Fruit fly (Drosophila melanogaster) whole organism, embryonic: ENCODE results near the gene Dif.

ENCODE experiments used
- ATbp ChIP-seq: fragments of 200-800 bp; sonication (Bioruptor generic); optimal IDR thresholded peaks from 2 replicates; lab custom pipeline; 2017; ENCODE audit warnings: missing biosample characterization, mild to moderate bottlenecking, missing genetic modification characterization, missing genetic modification reagents
- Asciz ChIP-seq: fragments of 200-800 bp; sonication (Bioruptor generic); optimal IDR thresholded peaks from 2 replicates; lab custom pipeline; 2017; ENCODE audit warnings: missing biosample characterization, mild to moderate bottlenecking, missing genetic modification characterization, missing genetic modification reagents
- Atf3 ChIP-seq: fragments of 200-800 bp; sonication (Bioruptor generic); optimal IDR thresholded peaks from 3 replicates; lab custom pipeline; 2016; ENCODE audit warnings: missing biosample characterization, missing genetic modification characterization
- C15 ChIP-seq: fragments of 200-800 bp; sonication (Bioruptor generic); IDR thresholded peaks from 3 replicates; pipeline ENCODE4 v1.3.6; 2022; ENCODE audit warnings: missing biosample characterization, missing genetic modification characterization
- CG10147 ChIP-seq: fragments of 200-800 bp; sonication (Bioruptor generic); optimal IDR thresholded peaks from 2 replicates; lab custom pipeline; 2019; ENCODE audit warnings: missing biosample characterization, mild to moderate bottlenecking, missing genetic modification characterization, moderate library complexity
- CG10979 ChIP-seq: fragments of 200-800 bp; sonication (Bioruptor generic); optimal IDR thresholded peaks from 2 replicates; lab custom pipeline; 2018; ENCODE audit warnings: missing biosample characterization, mild to moderate bottlenecking, missing genetic modification characterization, moderate library complexity
- CG11398 ChIP-seq: fragments of 200-800 bp; sonication (Bioruptor generic); optimal IDR thresholded peaks from 2 replicates; lab custom pipeline; 2016; ENCODE audit warnings: missing biosample characterization, missing genetic modification characterization
- CG11696 ChIP-seq: fragments of 200-800 bp; sonication (Bioruptor generic); IDR thresholded peaks from 2 replicates; pipeline ENCODE4 v1.3.6; 2022; ENCODE audit warnings: missing biosample characterization, missing genetic modification characterization
- CG12236 ChIP-seq: fragments of 200-800 bp; sonication (Bioruptor generic); optimal IDR thresholded peaks from 2 replicates; lab custom pipeline; 2016; ENCODE audit warnings: missing biosample characterization, missing genetic modification characterization
- CG1233 ChIP-seq: fragments of 200-800 bp; sonication (Bioruptor generic); optimal IDR thresholded peaks from 4 replicates; lab custom pipeline; 2018; ENCODE audit warnings: missing biosample characterization, mild to moderate bottlenecking, missing genetic modification characterization
- CG12659 ChIP-seq: fragments of 200-800 bp; sonication (Bioruptor generic); optimal IDR thresholded peaks from 3 replicates; lab custom pipeline; 2017; ENCODE audit warnings: mild to moderate bottlenecking, missing biosample characterization, missing genetic modification reagents, missing genetic modification characterization
- CG13123 ChIP-seq: fragments of 200-800 bp; sonication (Bioruptor generic); optimal IDR thresholded peaks from 2 replicates; lab custom pipeline; 2016; ENCODE audit warnings: missing biosample characterization, missing genetic modification characterization
- CG15073 ChIP-seq: fragments of 200-800 bp; sonication (Bioruptor generic); optimal IDR thresholded peaks from 2 replicates; lab custom pipeline; 2016; ENCODE audit warnings: missing biosample characterization, missing genetic modification characterization
- CG18619 ChIP-seq: fragments of 200-800 bp; sonication (Bioruptor generic); optimal IDR thresholded peaks from 3 replicates; lab custom pipeline; 2017; ENCODE audit warnings: missing biosample characterization, mild to moderate bottlenecking, missing genetic modification characterization
- CG30020 ChIP-seq: fragments of 200-800 bp; optimal IDR thresholded peaks from 2 replicates; lab custom pipeline; 2019; ENCODE audit warnings: missing biosample characterization, mild to moderate bottlenecking, missing genetic modification characterization, moderate library complexity
- CG32772 ChIP-seq: fragments of 200-800 bp; sonication (Bioruptor generic); IDR thresholded peaks from 2 replicates; pipeline ENCODE4 v1.3.6; 2022; ENCODE audit warnings: missing biosample characterization, missing genetic modification characterization
- CG7372 ChIP-seq: fragments of 200-800 bp; sonication (Bioruptor generic); IDR thresholded peaks from 2 replicates; pipeline ENCODE4 v1.3.6; 2022; ENCODE audit warnings: missing biosample characterization, missing genetic modification characterization
- CG8089 ChIP-seq: fragments of 200-800 bp; sonication (Bioruptor generic); optimal IDR thresholded peaks from 3 replicates; lab custom pipeline; 2016; ENCODE audit warnings: missing biosample characterization, missing genetic modification characterization
- CG9727 ChIP-seq: fragments of 200-800 bp; sonication (Bioruptor generic); optimal IDR thresholded peaks from 3 replicates; lab custom pipeline; 2017; ENCODE audit warnings: missing biosample characterization, mild to moderate bottlenecking, missing genetic modification characterization
- CHES-1-like ChIP-seq: fragments of 200-800 bp; sonication (Bioruptor generic); optimal IDR thresholded peaks from 2 replicates; lab custom pipeline; 2016; ENCODE audit warnings: missing biosample characterization, missing genetic modification characterization
- Camta ChIP-seq: fragments of 200-800 bp; sonication (Bioruptor generic); optimal IDR thresholded peaks from 2 replicates; lab custom pipeline; 2016; ENCODE audit warnings: missing biosample characterization, missing genetic modification characterization
- CoRest ChIP-seq: fragments of 200-800 bp; sonication (Bioruptor generic); optimal IDR thresholded peaks from 3 replicates; lab custom pipeline; 2018; ENCODE audit warnings: missing biosample characterization, mild to moderate bottlenecking, missing genetic modification characterization, moderate library complexity
- D19A ChIP-seq: fragments of 200-800 bp; optimal IDR thresholded peaks from 3 replicates; lab custom pipeline; 2019; ENCODE audit warnings: missing biosample characterization, mild to moderate bottlenecking, missing genetic modification characterization, moderate library complexity
- Dip3 ChIP-seq: fragments of 200-800 bp; sonication (Bioruptor generic); optimal IDR thresholded peaks from 3 replicates; lab custom pipeline; 2016; ENCODE audit warnings: missing biosample characterization, missing genetic modification characterization
- Eip74EF ChIP-seq, 2 experiments: fragments of 200-800 bp in 1 of 2; fragments of >200 bp in 1 of 2; sonication (Bioruptor generic) in 1 of 2; optimal IDR thresholded peaks; 2 replicates each; lab custom pipeline; 2017 to 2019; ENCODE audit warnings: missing biosample characterization in 2 of 2, missing genetic modification characterization in 2 of 2, mild to moderate bottlenecking in 1 of 2, moderate library complexity in 1 of 2
- Fer3 ChIP-seq: fragments of 200-800 bp; sonication (Bioruptor generic); optimal IDR thresholded peaks from 2 replicates; lab custom pipeline; 2018; ENCODE audit warnings: missing biosample characterization, mild to moderate bottlenecking, missing genetic modification characterization, moderate library complexity
- HLH54F ChIP-seq: fragments of 200-800 bp; sonication (Bioruptor generic); optimal IDR thresholded peaks from 3 replicates; lab custom pipeline; 2016; ENCODE audit warnings: missing biosample characterization, missing genetic modification characterization
- HLHmδ ChIP-seq: fragments of 200-800 bp; sonication (Bioruptor generic); optimal IDR thresholded peaks from 2 replicates; lab custom pipeline; 2018; ENCODE audit warnings: missing biosample characterization, mild to moderate bottlenecking, missing genetic modification characterization, moderate library complexity
- Hr51 ChIP-seq, 2 experiments: fragments of 200-800 bp; sonication (Bioruptor generic); optimal IDR thresholded peaks; 2 replicates in 1 of 2; 3 replicates in 1 of 2; lab custom pipeline; 2016 to 2018; ENCODE audit warnings: missing biosample characterization in 2 of 2, missing genetic modification characterization in 2 of 2, mild to moderate bottlenecking in 1 of 2, moderate library complexity in 1 of 2
- Med ChIP-seq: fragments of 200-800 bp; sonication (Bioruptor generic); peaks from one replicate; lab custom pipeline; 2016; ENCODE audit warnings: missing biosample characterization, missing genetic modification characterization, mild to moderate bottlenecking, inconsistent platforms, moderate library complexity
- PHDP ChIP-seq: fragments of 200-800 bp; sonication (Bioruptor generic); optimal IDR thresholded peaks from 3 replicates; lab custom pipeline; 2018; ENCODE audit warnings: missing biosample characterization, mild to moderate bottlenecking, missing genetic modification characterization, moderate library complexity
- Sry-δ ChIP-seq: fragments of 200-800 bp; sonication (Bioruptor generic); optimal IDR thresholded peaks from 2 replicates; lab custom pipeline; 2016; ENCODE audit warnings: missing biosample characterization, missing genetic modification characterization
- Ssrp ChIP-seq: fragments of 200-800 bp; sonication (Bioruptor generic); optimal IDR thresholded peaks from 2 replicates; lab custom pipeline; 2018; ENCODE audit warnings: missing biosample characterization, mild to moderate bottlenecking, missing genetic modification characterization, moderate library complexity
- ac ChIP-seq: fragments of 200-800 bp; sonication (Bioruptor generic); optimal IDR thresholded peaks from 3 replicates; lab custom pipeline; 2017; ENCODE audit warnings: missing biosample characterization, mild to moderate bottlenecking, missing genetic modification characterization
- cad ChIP-seq: fragments of >200 bp; optimal IDR thresholded peaks from 2 replicates; lab custom pipeline; 2017; ENCODE audit warnings: missing biosample characterization, missing genetic modification characterization
- gsb-n ChIP-seq: fragments of 200-800 bp; sonication (Bioruptor generic); optimal IDR thresholded peaks from 3 replicates; lab custom pipeline; 2018; ENCODE audit warnings: missing biosample characterization, mild to moderate bottlenecking, missing genetic modification characterization
- jumu ChIP-seq: fragments of 200-800 bp; sonication (Bioruptor generic); optimal IDR thresholded peaks from 3 replicates; lab custom pipeline; 2016; ENCODE audit warnings: missing biosample characterization, missing genetic modification characterization
- knrl ChIP-seq: fragments of 200-800 bp; sonication (Bioruptor generic); IDR thresholded peaks from 3 replicates; pipeline ENCODE4 v1.3.6; 2022; ENCODE audit warnings: missing biosample characterization, missing genetic modification characterization; ENCODE audit not compliant: partially characterized antibody
- p53 ChIP-seq: fragments of 200-800 bp; sonication (Bioruptor generic); optimal IDR thresholded peaks from 2 replicates; lab custom pipeline; 2016; ENCODE audit warnings: missing biosample characterization, missing genetic modification characterization
- pho ChIP-seq: fragments of 200-800 bp; sonication (Bioruptor generic); optimal IDR thresholded peaks from 2 replicates; lab custom pipeline; 2016; ENCODE audit warnings: missing biosample characterization, missing genetic modification characterization
- pros ChIP-seq: fragments of 200-800 bp; sonication (Bioruptor generic); optimal IDR thresholded peaks from 3 replicates; lab custom pipeline; 2019; ENCODE audit warnings: missing biosample characterization, mild to moderate bottlenecking, missing genetic modification characterization, moderate library complexity
- pzg ChIP-seq: fragments of 200-800 bp; sonication (Bioruptor generic); optimal IDR thresholded peaks from 3 replicates; lab custom pipeline; 2018; ENCODE audit warnings: missing biosample characterization, mild to moderate bottlenecking, missing genetic modification characterization, moderate library complexity
- rib ChIP-seq: fragments of 200-800 bp; sonication (Bioruptor generic); IDR thresholded peaks from 2 replicates; pipeline ENCODE4 v1.3.6; 2022; ENCODE audit warnings: missing biosample characterization, missing genetic modification characterization
- salm ChIP-seq: fragments of 200-800 bp; sonication (Bioruptor generic); optimal IDR thresholded peaks from 2 replicates; lab custom pipeline; 2018; ENCODE audit warnings: missing biosample characterization, mild to moderate bottlenecking, missing genetic modification characterization
- sqz ChIP-seq: fragments of 200-800 bp; sonication (Bioruptor generic); optimal IDR thresholded peaks from 3 replicates; lab custom pipeline; 2018; ENCODE audit warnings: missing biosample characterization, mild to moderate bottlenecking, missing genetic modification characterization
- tgo ChIP-seq: fragments of 200-800 bp; sonication (Bioruptor generic); IDR thresholded peaks from 3 replicates; pipeline ENCODE4 v1.3.6; 2022; ENCODE audit warnings: missing biosample characterization, missing genetic modification characterization
- wek ChIP-seq: fragments of 200-800 bp; sonication (Bioruptor generic); optimal IDR thresholded peaks from 3 replicates; lab custom pipeline; 2018; ENCODE audit warnings: missing biosample characterization, mild to moderate bottlenecking, missing genetic modification characterization, moderate library complexity
- zf30C ChIP-seq: fragments of 200-800 bp; sonication (Bioruptor generic); optimal IDR thresholded peaks from 3 replicates; lab custom pipeline; 2018; ENCODE audit warnings: missing biosample characterization, mild to moderate bottlenecking, missing genetic modification characterization
- zfh2 ChIP-seq: fragments of 200-800 bp; sonication (Bioruptor generic); optimal IDR thresholded peaks from 2 replicates; lab custom pipeline; 2016; ENCODE audit warnings: missing biosample characterization, missing genetic modification characterization

Dif gene

dm6 chr2L:17465915-17466677, 33.1 kb upstream of the Dif start (continued):
- TF ChIP-seq rib (no peak), CG1233 (GFP tag; lab: Kevin White, UChicago) (peak; percentile 68), PHDP (tag; lab: Kevin White, UChicago) (peak; percentile 86), CG10979 (peak; percentile 89), CG11398 (GFP tag; lab: Kevin White, UChicago) (peak; percentile 26), CG30020 (no peak), Eip74EF (GFP tag; optimal IDR thresholded peaks at IDR 0.05; lab: Kevin White, UChicago) (peak in 1 of 2 experiments; percentile 79), CG11696 (GFP tag; lab: Robert Waterston, UW) (peak; percentile 57), knrl (GFP tag; lab: Robert Waterston, UW) (no peak), Asciz (GFP tag; lab: Kevin White, UChicago) (peak; percentile 74), wek (peak; percentile 62), Dip3 (GFP tag; lab: Kevin White, UChicago) (peak; percentile 43), Atf3 (peak; percentile 58), Hr51 (GFP tag; optimal IDR thresholded peaks at IDR 0.05; lab: Kevin White, UChicago) (peak; percentile 64 to 87), pzg (GFP tag; lab: Kevin White, UChicago) (no peak), salm (tag; lab: Kevin White, UChicago) (no peak), D19A (tag; lab: Kevin White, UChicago) (peak; percentile 85), CG7372 (peak; percentile 67), CG9727 (peak; percentile 81), CG12659 (GFP tag; lab: Kevin White, UChicago) (peak; percentile 72), pros (GFP tag; lab: Kevin White, UChicago) (no peak), C15 (GFP tag; lab: Robert Waterston, UW) (0 out of 3 replicates have a peak, but pooled peaks have one; percentile 43), tgo (GFP tag; lab: Robert Waterston, UW) (peak; percentile 80), jumu (GFP tag; lab: Kevin White, UChicago) (peak; percentile 73), CHES-1-like (peak; percentile 62), zf30C (GFP tag; lab: Kevin White, UChicago) (peak; percentile 55), CG32772 (peak; percentile 77), Sry-δ (GFP tag; lab: Kevin White, UChicago) (peak; percentile 47), CoRest (peak; percentile 86), Fer3 (tag; lab: Kevin White, UChicago) (peak; percentile 76), Camta (GFP tag; lab: Kevin White, UChicago) (peak; percentile 88), CG15073 (peak; percentile 23), ATbp (GFP tag; lab: Kevin White, UChicago) (peak; percentile 83), CG12236 (GFP tag; lab: Kevin White, UChicago) (peak; percentile 75), CG13123 (GFP tag; lab: Kevin White, UChicago) (peak; percentile 47), zfh2 (GFP tag; lab: Kevin White, UChicago) (no peak), Med (GFP tag; lab: Kevin White, UChicago) (peak; percentile 93), HLHmδ (GFP tag; lab: Kevin White, UChicago) (no peak), CG10147 (GFP tag; lab: Kevin White, UChicago) (no peak), CG8089 (peak; percentile 67), p53 (GFP tag; lab: Kevin White, UChicago) (peak; percentile 71), gsb-n (tag; lab: Kevin White, UChicago) (peak; percentile 86), HLH54F (GFP tag; lab: Kevin White, UChicago) (peak; percentile 72), pho (peak; percentile 76), Ssrp (tag; lab: Kevin White, UChicago) (peak; percentile 84), ac (peak; percentile 54), cad (GFP tag; lab: Kevin White, UChicago) (no peak), sqz (no peak), CG18619 (GFP tag; lab: Kevin White, UChicago) (peak; percentile 70)
